Fruit fly (Drosophila melanogaster): ENCODE measurements around the gene TBC1d7.

DNA sequence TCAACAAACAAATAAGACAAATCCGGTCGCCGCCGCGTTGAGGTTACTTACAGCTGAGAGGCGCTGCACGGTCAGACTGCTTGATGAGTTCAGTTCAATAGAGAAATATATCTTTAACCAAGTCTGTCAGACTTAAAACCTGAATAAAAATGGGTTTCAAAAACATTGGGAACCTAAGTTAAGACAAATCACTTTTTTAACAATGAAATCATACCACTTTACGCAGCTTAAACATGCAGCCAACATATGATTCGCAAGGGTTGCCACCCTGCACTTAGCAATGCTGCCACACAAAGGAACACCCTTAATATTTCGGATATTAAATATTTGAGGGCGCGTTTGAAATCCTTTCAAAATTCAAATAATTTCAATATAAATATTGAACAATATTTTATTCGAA, 27.1 kb downstream of the TBC1d7 start, which contains the start of gene CG5515:
- TF ChIP-seq Ets21C (GFP tag; optimal IDR thresholded peaks at IDR 0.05) (peak; percentile 67), esn (GFP tag; optimal IDR thresholded peaks at IDR 0.05) (peak; percentile 81), salr (GFP tag; optimal IDR thresholded peaks at IDR 0.05) (no peak), Hr4 (GFP tag; optimal IDR thresholded peaks at IDR 0.05) (peak; percentile 78), Eip78C (GFP tag) (peak; percentile 78), CG10669 (GFP tag; optimal IDR thresholded peaks at IDR 0.05) (no peak), svp (GFP tag) (no peak), spab (GFP tag; optimal IDR thresholded peaks at IDR 0.05) (no peak), fkh (GFP tag; optimal IDR thresholded peaks at IDR 0.05) (no peak), Sox102F (GFP tag; optimal IDR thresholded peaks at IDR 0.05) (no peak)
